Worm (Caenorhabditis elegans) whole organism, early embryonic: ENCODE data around the gene pap-3.

Experiments used
- B0310.2 ChIP-seq: sonication (generic microtip); optimal IDR thresholded peaks from 2 replicates; lab custom pipeline; 2016; ENCODE audit warnings: mild to moderate bottlenecking, missing genetic modification characterization, missing compliant biosample characterization
- F13C5.2 ChIP-seq: sonication (generic microtip); optimal IDR thresholded peaks from 2 replicates; lab custom pipeline; 2017; ENCODE audit warnings: mild to moderate bottlenecking, missing genetic modification characterization, inconsistent platforms, missing compliant biosample characterization
- aly-1 ChIP-seq: sonication (generic microtip); optimal IDR thresholded peaks from 2 replicates; lab custom pipeline; 2016; ENCODE audit warnings: missing genetic modification characterization, missing compliant biosample characterization
- ama-1 ChIP-seq: fragments of 150-350 bp; optimal IDR thresholded peaks from 2 replicates; lab custom pipeline; 2014
- ceh-13 ChIP-seq: fragments of 200-800 bp; sonication (Bioruptor generic); optimal IDR thresholded peaks from 2 replicates; lab custom pipeline; 2018; ENCODE audit warnings: mild to moderate bottlenecking, missing genetic modification characterization, missing compliant biosample characterization
- ceh-36 ChIP-seq: sonication (generic microtip); optimal IDR thresholded peaks from 2 replicates; lab custom pipeline; 2016; ENCODE audit warnings: missing genetic modification characterization, inconsistent platforms, missing compliant biosample characterization
- ets-7 ChIP-seq: sonication (generic microtip); optimal IDR thresholded peaks from 2 replicates; lab custom pipeline; 2016; ENCODE audit warnings: missing genotype, missing genetic modification characterization, missing compliant biosample characterization
- flt-1 ChIP-seq: fragments of 200-800 bp; sonication (Bioruptor generic); IDR thresholded peaks from 2 replicates; pipeline ENCODE4 v1.3.6; 2022; ENCODE audit warnings: missing genetic modification characterization, missing compliant biosample characterization
- hmbx-1 ChIP-seq: sonication (generic microtip); optimal IDR thresholded peaks from 2 replicates; lab custom pipeline; 2016; ENCODE audit warnings: mild to moderate bottlenecking, missing genetic modification characterization, missing compliant biosample characterization
- hmg-4 ChIP-seq: fragments of 200-800 bp; sonication (Bioruptor generic); optimal IDR thresholded peaks from 2 replicates; lab custom pipeline; 2018; ENCODE audit warnings: mild to moderate bottlenecking, missing genetic modification characterization, missing compliant biosample characterization
- hnd-1 ChIP-seq: sonication (generic microtip); optimal IDR thresholded peaks from 2 replicates; lab custom pipeline; 2016; ENCODE audit warnings: missing genetic modification characterization, missing compliant biosample characterization
- pes-1 ChIP-seq: fragments of 200-800 bp; sonication (Bioruptor generic); IDR thresholded peaks from 2 replicates; pipeline ENCODE4 v1.3.6; 2022; ENCODE audit warnings: missing genetic modification reagents, missing genetic modification characterization, missing compliant biosample characterization
- scrt-1 ChIP-seq: fragments of 200-800 bp; sonication (Bioruptor generic); IDR thresholded peaks from 2 replicates; pipeline ENCODE4 v1.3.6; 2022; ENCODE audit warnings: missing genetic modification characterization, missing compliant biosample characterization
- sea-1 ChIP-seq: fragments of 200-800 bp; sonication (Bioruptor generic); conservative IDR thresholded peaks from 2 replicates; pipeline ENCODE4 v1.3.6; 2022; ENCODE audit warnings: missing genetic modification characterization, missing compliant biosample characterization
- tbx-11 ChIP-seq: fragments of 200-800 bp; sonication (Bioruptor generic); IDR thresholded peaks from 2 replicates; pipeline ENCODE4 v1.3.6; 2022; ENCODE audit warnings: missing genetic modification characterization, missing compliant biosample characterization
- tbx-37 ChIP-seq: fragments of 200-800 bp; sonication (Bioruptor generic); conservative IDR thresholded peaks from 2 replicates; pipeline ENCODE4 v1.3.6; 2022; ENCODE audit warnings: missing genetic modification reagents, missing genetic modification characterization, missing compliant biosample characterization
- tra-4 ChIP-seq: sonication (generic microtip); optimal IDR thresholded peaks from 2 replicates; lab custom pipeline; 2017; ENCODE audit warnings: missing genetic modification characterization, missing compliant biosample characterization

pap-3 gene

DNA sequence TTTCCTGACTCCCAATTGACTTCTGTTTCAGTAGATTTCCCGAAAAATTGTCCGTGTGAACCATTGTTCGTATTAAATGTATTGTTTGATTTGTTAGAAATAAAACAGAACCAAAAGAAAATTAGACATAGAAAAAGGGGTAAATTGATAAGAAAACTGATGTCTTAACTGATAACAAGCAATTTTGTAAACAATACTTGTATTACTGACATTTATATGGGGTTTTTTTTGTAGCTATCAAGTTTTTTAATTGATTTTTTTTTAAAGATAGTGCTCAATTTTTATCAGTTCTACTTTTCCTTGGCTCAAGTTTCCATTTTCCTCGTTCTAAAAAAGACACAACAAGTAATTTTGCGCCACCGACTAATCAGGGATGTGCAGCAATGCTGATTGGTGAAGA lies 19.2 kb downstream of the pap-3 start:
- TF ChIP-seq pes-1 = no peak
- TF ChIP-seq scrt-1 = no peak
- TF ChIP-seq sea-1 = no peak
- no peak for TF ChIP-seq tbx-11 (GFP tag; lab: Robert Waterston, UW)
- no peak for TF ChIP-seq ama-1 (lab: Kevin White, UChicago)
- no peak for TF ChIP-seq ceh-36 (tag; lab: Kevin White, UChicago)

ce11 chrII:11794392-11794791 lies 22.0 kb downstream of the pap-3 start:
- TF ChIP-seq ceh-36 (tag; lab: Kevin White, UChicago) (no peak), tbx-11 (GFP tag; lab: Robert Waterston, UW) (no peak), ama-1 (lab: Kevin White, UChicago) (no peak), pes-1 (no peak), hmbx-1 (no peak), aly-1 (tag; lab: Kevin White, UChicago) (no peak), hmg-4 (GFP tag; lab: Kevin White, UChicago) (no peak), tra-4 (tag; lab: Kevin White, UChicago) (no peak), sea-1 (no peak), hnd-1 (tag; lab: Kevin White, UChicago) (no peak), B0310.2 (tag; lab: Kevin White, UChicago) (no peak), F13C5.2 (tag; lab: Kevin White, UChicago) (no peak), ceh-13 (GFP tag; lab: Kevin White, UChicago) (no peak), ets-7 (no peak), flt-1 (GFP tag; lab: Robert Waterston, UW) (no peak), tbx-37 (GFP tag; lab: Robert Waterston, UW) (no peak), scrt-1 (no peak)

DNA sequence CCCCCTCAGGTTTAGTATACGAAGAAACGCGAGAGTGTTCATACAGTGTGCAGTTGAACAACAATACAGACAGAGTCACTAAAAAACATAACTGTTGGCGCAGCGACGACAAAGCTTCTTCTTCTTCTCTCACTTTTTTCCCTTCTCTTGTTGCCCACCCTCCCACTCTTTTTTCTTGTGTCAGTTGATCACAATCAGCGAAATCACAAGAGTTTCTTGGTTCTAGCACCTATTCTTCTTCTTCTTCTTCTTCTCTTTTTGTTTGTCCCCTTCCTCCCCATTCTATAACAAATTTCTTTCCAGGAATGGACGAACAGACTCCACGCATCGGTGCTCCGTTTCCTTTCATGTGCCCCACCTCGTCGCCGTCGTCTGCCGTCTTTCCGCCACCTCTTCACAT lies 25.9 kb downstream of the pap-3 start, which contains the start of gene F43G6.4:
Gene F43G6.4 (plus strand): TSS at position 301 of the 400 bp plus-strand sequence.
- TF ChIP-seq hmbx-1 = no peak
- TF ChIP-seq hnd-1 (tag; lab: Kevin White, UChicago) = no peak
- no peak for TF ChIP-seq tbx-11 (GFP tag; lab: Robert Waterston, UW)
- TF ChIP-seq flt-1 (GFP tag; lab: Robert Waterston, UW) = no peak

- no peak for TF ChIP-seq ama-1 (lab: Kevin White, UChicago)
- TF ChIP-seq tbx-37 (GFP tag; lab: Robert Waterston, UW) = no peak
- TF ChIP-seq tra-4 (tag; lab: Kevin White, UChicago) = no peak
Measured at ce11 chrII:11788025-11788424, 28.4 kb downstream of the pap-3 start.

- no peak for TF ChIP-seq flt-1 (GFP tag; lab: Robert Waterston, UW)
- no peak for TF ChIP-seq F13C5.2 (tag; lab: Kevin White, UChicago)
Measured at ce11 chrII:11782493-11782892, 33.9 kb downstream of the pap-3 start, which contains the start of gene F43G6.16. Gene F43G6.16 (minus strand): TSS chrII:11782633.

ce11 chrII:11777893-11778480 lies 38.4 kb downstream of the pap-3 start, which contains the start of the genes patr-1 and dna-2:
Gene patr-1 (minus strand): TSS chrII:11777943.
Gene dna-2 (plus strand): TSS chrII:11778430.
- TF ChIP-seq hmg-4 (GFP tag; lab: Kevin White, UChicago) (peak; percentile 20), ceh-13 (GFP tag; lab: Kevin White, UChicago) (no peak), F13C5.2 (tag; lab: Kevin White, UChicago) (peak; percentile 17)

DNA sequence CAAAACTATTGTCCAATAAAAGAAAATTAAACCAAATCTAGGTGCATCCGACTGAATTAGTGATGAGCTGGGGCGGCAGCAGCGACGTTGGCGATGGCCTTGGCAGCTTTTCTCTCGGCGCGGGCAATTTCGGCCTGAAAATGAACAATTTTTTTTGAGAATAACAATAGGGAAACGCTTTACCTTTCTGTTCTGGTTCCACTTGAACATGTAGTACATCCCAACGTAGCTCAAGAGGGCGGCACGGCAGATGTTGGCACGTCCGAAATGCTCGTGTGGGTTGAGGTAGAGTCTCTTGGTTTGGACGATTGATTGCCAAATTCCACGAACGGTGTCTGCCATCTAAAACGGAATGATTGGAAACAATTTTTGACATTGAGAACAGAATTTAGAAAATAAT lies 42.2 kb downstream of the pap-3 start, which contains the start of gene F44E5.1:
Gene F44E5.1 (minus strand): TSS at position 342 of the 400 bp plus-strand sequence.
- peak; percentile 5 for TF ChIP-seq hmg-4 (GFP tag; lab: Kevin White, UChicago)
- TF ChIP-seq ama-1 (lab: Kevin White, UChicago) = no peak

ce11 chrII:11772364-11772763 lies 44.0 kb downstream of the pap-3 start, which contains the start of gene F44E5.15:
Gene F44E5.15 (plus strand): TSS chrII:11772664.
- TF ChIP-seq ets-7 = no peak
- TF ChIP-seq ama-1 (lab: Kevin White, UChicago) = no peak
- TF ChIP-seq ceh-36 (tag; lab: Kevin White, UChicago) = no peak
- no peak for TF ChIP-seq hmg-4 (GFP tag; lab: Kevin White, UChicago)
- TF ChIP-seq tbx-11 (GFP tag; lab: Robert Waterston, UW) = no peak
- no peak for TF ChIP-seq F13C5.2 (tag; lab: Kevin White, UChicago)
- no peak for TF ChIP-seq aly-1 (tag; lab: Kevin White, UChicago)
- TF ChIP-seq tra-4 (tag; lab: Kevin White, UChicago) = no peak
- no peak for TF ChIP-seq tbx-37 (GFP tag; lab: Robert Waterston, UW)
- no peak for TF ChIP-seq flt-1 (GFP tag; lab: Robert Waterston, UW)
- TF ChIP-seq hnd-1 (tag; lab: Kevin White, UChicago) = no peak

- TF ChIP-seq ets-7 (no peak), ceh-36 (tag; lab: Kevin White, UChicago) (no peak), sea-1 (no peak), tbx-37 (GFP tag; lab: Robert Waterston, UW) (no peak), flt-1 (GFP tag; lab: Robert Waterston, UW) (no peak), B0310.2 (tag; lab: Kevin White, UChicago) (no peak), ceh-13 (GFP tag; lab: Kevin White, UChicago) (no peak), ama-1 (lab: Kevin White, UChicago) (no peak), tra-4 (tag; lab: Kevin White, UChicago) (no peak), hnd-1 (tag; lab: Kevin White, UChicago) (no peak), hmbx-1 (no peak), hmg-4 (GFP tag; lab: Kevin White, UChicago) (no peak), aly-1 (tag; lab: Kevin White, UChicago) (no peak), pes-1 (no peak), tbx-11 (GFP tag; lab: Robert Waterston, UW) (no peak), F13C5.2 (tag; lab: Kevin White, UChicago) (no peak)
Measured at ce11 chrII:11766472-11766871, 49.9 kb downstream of the pap-3 start, which contains the start of gene F44E5.2. Gene F44E5.2 (plus strand): TSS chrII:11766772.
